Worm (Caenorhabditis elegans): ENCODE data around the gene clec-61.

- TF ChIP-seq ztf-11 (tag; optimal IDR thresholded peaks at IDR 0.05) (no peak), madf-5 (GFP tag; IDR thresholded peaks at IDR 0.05) (no peak), jun-1 (tag; optimal IDR thresholded peaks at IDR 0.05) (no peak), ama-1 (optimal IDR thresholded peaks at IDR 0.05) (no peak)
Observed at ce11 chrII:10529218-10529751, 38.9 kb upstream of the clec-61 start.

Measured in whole organism, L4 larva.